Worm (Caenorhabditis elegans) whole organism, early embryonic: ENCODE data around the gene mam-6.

Experiments
- B0310.2 ChIP-seq: sonication (generic microtip); optimal IDR thresholded peaks from 2 replicates; lab custom pipeline; 2016; ENCODE audit warnings: mild to moderate bottlenecking, missing genetic modification characterization, missing compliant biosample characterization
- F13C5.2 ChIP-seq: sonication (generic microtip); optimal IDR thresholded peaks from 2 replicates; lab custom pipeline; 2017; ENCODE audit warnings: mild to moderate bottlenecking, missing genetic modification characterization, inconsistent platforms, missing compliant biosample characterization
- aly-1 ChIP-seq: sonication (generic microtip); optimal IDR thresholded peaks from 2 replicates; lab custom pipeline; 2016; ENCODE audit warnings: missing genetic modification characterization, missing compliant biosample characterization
- ama-1 ChIP-seq: fragments of 150-350 bp; optimal IDR thresholded peaks from 2 replicates; lab custom pipeline; 2014
- ceh-13 ChIP-seq: fragments of 200-800 bp; sonication (Bioruptor generic); optimal IDR thresholded peaks from 2 replicates; lab custom pipeline; 2018; ENCODE audit warnings: mild to moderate bottlenecking, missing genetic modification characterization, missing compliant biosample characterization
- ceh-36 ChIP-seq: sonication (generic microtip); optimal IDR thresholded peaks from 2 replicates; lab custom pipeline; 2016; ENCODE audit warnings: missing genetic modification characterization, inconsistent platforms, missing compliant biosample characterization
- ets-7 ChIP-seq: sonication (generic microtip); optimal IDR thresholded peaks from 2 replicates; lab custom pipeline; 2016; ENCODE audit warnings: missing genotype, missing genetic modification characterization, missing compliant biosample characterization
- flt-1 ChIP-seq: fragments of 200-800 bp; sonication (Bioruptor generic); IDR thresholded peaks from 2 replicates; pipeline ENCODE4 v1.3.6; 2022; ENCODE audit warnings: missing genetic modification characterization, missing compliant biosample characterization
- hmg-4 ChIP-seq: fragments of 200-800 bp; sonication (Bioruptor generic); optimal IDR thresholded peaks from 2 replicates; lab custom pipeline; 2018; ENCODE audit warnings: mild to moderate bottlenecking, missing genetic modification characterization, missing compliant biosample characterization
- tbx-11 ChIP-seq: fragments of 200-800 bp; sonication (Bioruptor generic); IDR thresholded peaks from 2 replicates; pipeline ENCODE4 v1.3.6; 2022; ENCODE audit warnings: missing genetic modification characterization, missing compliant biosample characterization
- tra-4 ChIP-seq: sonication (generic microtip); optimal IDR thresholded peaks from 2 replicates; lab custom pipeline; 2017; ENCODE audit warnings: missing genetic modification characterization, missing compliant biosample characterization

- TF ChIP-seq hmg-4 (peak; percentile 45), ceh-13 (GFP tag; lab: Kevin White, UChicago) (no peak), ama-1 (lab: Kevin White, UChicago) (no peak), aly-1 (tag; lab: Kevin White, UChicago) (no peak), B0310.2 (no peak), flt-1 (GFP tag; lab: Robert Waterston, UW) (no peak; the same call in 1 of the 2 replicates), tbx-11 (GFP tag; lab: Robert Waterston, UW) (no peak), ceh-36 (tag; lab: Kevin White, UChicago) (no peak), tra-4 (no peak), F13C5.2 (peak; percentile 28), ets-7 (no peak)
Observed at ce11 chrX:15100369-15100963, 31.3 kb upstream of the mam-6 start, which contains the start of gene dhhc-1.
